Fruit fly (Drosophila melanogaster): ENCODE measurements around the gene CG31704.

CG31704 gene

DNA sequence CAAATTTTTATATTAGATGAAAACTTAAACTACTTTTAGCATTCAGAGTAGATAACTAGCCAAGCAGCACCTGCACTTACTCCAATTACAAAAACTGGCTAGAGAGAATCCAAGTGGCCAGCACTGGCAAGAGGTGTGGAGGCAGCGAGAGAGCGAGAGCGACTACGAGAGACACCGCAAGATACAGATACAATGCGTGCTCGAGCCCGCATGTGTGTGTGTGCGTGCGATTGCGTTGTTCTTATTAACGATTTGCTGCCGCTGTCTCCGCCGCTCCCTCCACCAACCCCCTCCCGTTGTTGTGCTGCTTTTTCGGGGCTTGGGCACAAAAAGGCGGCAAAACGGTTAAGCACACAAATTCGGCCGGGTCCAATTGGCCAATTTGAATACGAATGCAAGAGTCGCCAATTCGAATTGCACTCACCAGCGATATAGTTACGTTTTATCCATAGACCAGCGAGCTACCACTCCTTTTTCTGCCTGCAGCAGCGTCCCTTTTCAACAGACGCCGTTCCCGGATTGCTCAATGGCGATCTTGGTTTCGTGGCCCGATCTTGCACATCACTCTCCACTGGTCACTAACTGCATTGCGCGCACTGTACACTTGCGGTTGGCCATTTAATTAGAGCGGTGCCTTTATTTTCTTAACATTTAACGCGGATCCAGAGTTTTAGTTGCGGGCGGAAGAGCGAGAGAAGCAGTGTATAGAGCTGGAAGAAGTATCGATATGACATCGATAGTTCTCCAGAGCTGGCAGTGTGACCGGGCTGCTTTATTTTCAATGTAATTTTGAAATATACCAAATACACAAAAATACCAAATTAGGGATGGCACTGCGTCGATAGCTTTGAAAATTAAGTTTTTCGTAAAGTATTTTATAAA is 31.5 kb upstream of the CG31704 start, which contains the start of gene crol (continued):
- TF ChIP-seq CoRest (tag; optimal IDR thresholded peaks at IDR 0.05): peak; percentile 36
- no peak for TF ChIP-seq sens-2 (GFP tag; IDR thresholded peaks at IDR 0.05)
- peak; percentile 100 for TF ChIP-seq stwl (tag; optimal IDR thresholded peaks at IDR 0.05)
- peak; percentile 67; the same call in 2 of the 3 replicates for TF ChIP-seq hb (GFP tag; IDR thresholded peaks at IDR 0.05; ENCODE audit: partially characterized antibody)
- peak; percentile 68 for TF ChIP-seq chm (GFP tag; IDR thresholded peaks at IDR 0.05)
- TF ChIP-seq dimm (GFP tag; IDR thresholded peaks at IDR 0.05): no peak
- TF ChIP-seq Sox102F (GFP tag; optimal IDR thresholded peaks at IDR 0.05): peak; percentile 7
- peak; percentile 92 for TF ChIP-seq cg (GFP tag; optimal IDR thresholded peaks at IDR 0.05)
- TF ChIP-seq so (GFP tag; IDR thresholded peaks at IDR 0.05): 0 out of 3 replicates have a peak, but pooled peaks have one; percentile 15
- peak; percentile 10 for TF ChIP-seq CG12942 (GFP tag; optimal IDR thresholded peaks at IDR 0.05)
- peak; percentile 60 for TF ChIP-seq Rfx (GFP tag; IDR thresholded peaks at IDR 0.05)
- 0 out of 2 replicates have a peak, but pooled peaks have one; percentile 13 for TF ChIP-seq CG10366 (GFP tag; IDR thresholded peaks at IDR 0.05)
- no peak for TF ChIP-seq CG14441 (GFP tag; IDR thresholded peaks at IDR 0.05)
- TF ChIP-seq CG34376 (GFP tag; optimal IDR thresholded peaks at IDR 0.05): peak; percentile 44
- TF ChIP-seq Taf1 (GFP tag; IDR thresholded peaks at IDR 0.05): 0 out of 2 replicates have a peak, but pooled peaks have one; percentile 9
- no peak for TF ChIP-seq CG3995 (GFP tag; optimal IDR thresholded peaks at IDR 0.05)
- TF ChIP-seq CG3065 (GFP tag; optimal IDR thresholded peaks at IDR 0.05): no peak
- peak; percentile 70 for TF ChIP-seq inv (GFP tag; IDR thresholded peaks at IDR 0.05; ENCODE audit: partially characterized antibody)
- peak; percentile 88 for TF ChIP-seq CG34224 (GFP tag; IDR thresholded peaks at IDR 0.05; ENCODE audit: partially characterized antibody)
- peak; percentile 21 for TF ChIP-seq CG12155 (GFP tag; optimal IDR thresholded peaks at IDR 0.05)
- TF ChIP-seq CG14710 (tag; optimal IDR thresholded peaks at IDR 0.05): peak; percentile 57
- peak; percentile 52 for TF ChIP-seq CG30020 (tag; optimal IDR thresholded peaks at IDR 0.05)
- no peak for TF ChIP-seq CG12071 (GFP tag; optimal IDR thresholded peaks at IDR 0.05)
- TF ChIP-seq ato (GFP tag; IDR thresholded peaks at IDR 0.05; ENCODE audit: partially characterized antibody): peak; percentile 74
- peak; percentile 43 for TF ChIP-seq phol (tag; optimal IDR thresholded peaks at IDR 0.05)
- no peak for TF ChIP-seq H2.0 (GFP tag; IDR thresholded peaks at IDR 0.05)
- no peak for TF ChIP-seq esg (GFP tag; conservative IDR thresholded peaks at IDR 0.05)
- TF ChIP-seq CG10462 (GFP tag; optimal IDR thresholded peaks at IDR 0.05): no peak
- peak; percentile 80 for TF ChIP-seq Med (GFP tag)
- TF ChIP-seq CG13287 (GFP tag; IDR thresholded peaks at IDR 0.05; ENCODE audit: partially characterized antibody): peak; percentile 94
- no peak for TF ChIP-seq dmrt11E (tag; optimal IDR thresholded peaks at IDR 0.05)
- peak; percentile 0 for TF ChIP-seq bcd (GFP tag; optimal IDR thresholded peaks at IDR 0.05)
- TF ChIP-seq row (GFP tag; IDR thresholded peaks at IDR 0.05): peak; percentile 85
- TF ChIP-seq Hmr (GFP tag; optimal IDR thresholded peaks at IDR 0.05): peak; percentile 43
- TF ChIP-seq hkb (optimal IDR thresholded peaks at IDR 0.05): no peak
- peak; percentile 28; the same call in 1 of the 2 replicates for TF ChIP-seq hkb (GFP tag; IDR thresholded peaks at IDR 0.05)
- TF ChIP-seq CG17912 (GFP tag; optimal IDR thresholded peaks at IDR 0.05): no peak
- peak in 1 of 2 experiments; percentile 44 for TF ChIP-seq Pdp1 (GFP tag; optimal IDR thresholded peaks at IDR 0.05)
- peak; percentile 31 for TF ChIP-seq CG33213 (GFP tag; optimal IDR thresholded peaks at IDR 0.05)
- TF ChIP-seq D (optimal IDR thresholded peaks at IDR 0.05): peak; percentile 61
- TF ChIP-seq D (GFP tag; optimal IDR thresholded peaks at IDR 0.05): no peak
- TF ChIP-seq Lim3 (GFP tag; IDR thresholded peaks at IDR 0.05): no peak
- peak; percentile 59 for TF ChIP-seq CG9932 (GFP tag; IDR thresholded peaks at IDR 0.05)
- TF ChIP-seq dmrt99B (tag; optimal IDR thresholded peaks at IDR 0.05): peak; percentile 6
- peak; percentile 38; the same call in 1 of the 2 replicates for TF ChIP-seq aop (GFP tag; IDR thresholded peaks at IDR 0.05)
- no peak for TF ChIP-seq zf30C (GFP tag; optimal IDR thresholded peaks at IDR 0.05)
- TF ChIP-seq pan (optimal IDR thresholded peaks at IDR 0.05): no peak
- peak in 1 of 2 experiments; percentile 20 for TF ChIP-seq pan (GFP tag; optimal IDR thresholded peaks at IDR 0.05 in 1 of 2, IDR thresholded peaks at IDR 0.05 in 1 of 2)
- TF ChIP-seq Dek (tag; optimal IDR thresholded peaks at IDR 0.05): peak; percentile 40
